Fruit fly (Drosophila melanogaster) whole organism, embryonic: ENCODE data around the gene dgt1.

Experiments
- Abd-B ChIP-seq: fragments of 200-800 bp; sonication (Bioruptor generic); optimal IDR thresholded peaks from 2 replicates; lab custom pipeline; 2018; ENCODE audit warnings: missing biosample characterization, mild to moderate bottlenecking, missing genetic modification characterization, moderate library complexity
- CG10147 ChIP-seq: fragments of 200-800 bp; sonication (Bioruptor generic); optimal IDR thresholded peaks from 2 replicates; lab custom pipeline; 2019; ENCODE audit warnings: missing biosample characterization, mild to moderate bottlenecking, missing genetic modification characterization, moderate library complexity
- CG10565 ChIP-seq: fragments of 200-800 bp; sonication (Bioruptor generic); optimal IDR thresholded peaks from 3 replicates; lab custom pipeline; 2016; ENCODE audit warnings: missing biosample characterization, mild to moderate bottlenecking, missing genetic modification characterization
- CG11247 ChIP-seq: fragments of 200-800 bp; sonication (Bioruptor generic); IDR thresholded peaks from 2 replicates; pipeline ENCODE4 v1.3.6; 2022; ENCODE audit warnings: missing biosample characterization, missing genetic modification characterization
- CG11398 ChIP-seq: fragments of 200-800 bp; sonication (Bioruptor generic); optimal IDR thresholded peaks from 2 replicates; lab custom pipeline; 2016; ENCODE audit warnings: missing biosample characterization, missing genetic modification characterization
- CG11456 ChIP-seq: fragments of 200-800 bp; sonication (Bioruptor generic); IDR thresholded peaks from 3 replicates; pipeline ENCODE4 v1.3.6; 2022; ENCODE audit warnings: missing biosample characterization, missing genetic modification characterization
- CG11696 ChIP-seq: fragments of 200-800 bp; sonication (Bioruptor generic); IDR thresholded peaks from 2 replicates; pipeline ENCODE4 v1.3.6; 2022; ENCODE audit warnings: missing biosample characterization, missing genetic modification characterization
- CG12391 ChIP-seq: fragments of 200-800 bp; sonication (Bioruptor generic); optimal IDR thresholded peaks from 3 replicates; lab custom pipeline; 2018; ENCODE audit warnings: missing biosample characterization, mild to moderate bottlenecking, missing genetic modification characterization, moderate library complexity
- CG17328 ChIP-seq: fragments of 200-800 bp; sonication (Bioruptor generic); IDR thresholded peaks from 2 replicates; pipeline ENCODE4 v1.3.6; 2022; ENCODE audit warnings: missing biosample characterization, missing genetic modification characterization
- CG17359 ChIP-seq: fragments of 200-800 bp; sonication (Bioruptor generic); optimal IDR thresholded peaks from 3 replicates; lab custom pipeline; 2018; ENCODE audit warnings: missing biosample characterization, mild to moderate bottlenecking, missing genetic modification characterization, moderate library complexity
- CG33213 ChIP-seq: fragments of 200-800 bp; sonication (Bioruptor generic); optimal IDR thresholded peaks from 3 replicates; lab custom pipeline; 2016; ENCODE audit warnings: missing biosample characterization, missing genetic modification characterization
- CG4617 ChIP-seq: fragments of 200-800 bp; sonication (Bioruptor generic); optimal IDR thresholded peaks from 3 replicates; lab custom pipeline; 2016; ENCODE audit warnings: missing biosample characterization, missing genetic modification characterization, borderline replicate concordance
- CG5180 ChIP-seq: fragments of 200-800 bp; sonication (Bioruptor generic); optimal IDR thresholded peaks from 3 replicates; lab custom pipeline; 2017; ENCODE audit warnings: missing biosample characterization, missing genetic modification characterization, mild to moderate bottlenecking, moderate library complexity, missing genetic modification reagents
- CG6683 ChIP-seq: fragments of 200-800 bp; sonication (Bioruptor generic); optimal IDR thresholded peaks from 2 replicates; lab custom pipeline; 2017; ENCODE audit warnings: missing biosample characterization, mild to moderate bottlenecking, missing genetic modification characterization, missing genetic modification reagents
- CG6765 ChIP-seq: fragments of 200-800 bp; sonication (Bioruptor generic); optimal IDR thresholded peaks from 3 replicates; lab custom pipeline; 2017; ENCODE audit warnings: missing biosample characterization, mild to moderate bottlenecking, missing genetic modification characterization
- CG6813 ChIP-seq: fragments of 200-800 bp; sonication (Bioruptor generic); optimal IDR thresholded peaks from 2 replicates; lab custom pipeline; 2017; ENCODE audit warnings: missing biosample characterization, missing genetic modification characterization, mild to moderate bottlenecking, moderate library complexity, missing genetic modification reagents
- CG7372 ChIP-seq: fragments of 200-800 bp; sonication (Bioruptor generic); IDR thresholded peaks from 2 replicates; pipeline ENCODE4 v1.3.6; 2022; ENCODE audit warnings: missing biosample characterization, missing genetic modification characterization
- CG7928 ChIP-seq: fragments of 200-800 bp; sonication (Bioruptor generic); optimal IDR thresholded peaks from 2 replicates; lab custom pipeline; 2017; ENCODE audit warnings: missing biosample characterization, mild to moderate bottlenecking, missing genetic modification characterization
- CG8478 ChIP-seq: fragments of >200 bp; optimal IDR thresholded peaks from 2 replicates; lab custom pipeline; 2018
- CG8765 ChIP-seq: fragments of 200-800 bp; sonication (Bioruptor generic); IDR thresholded peaks from 2 replicates; pipeline ENCODE4 v1.3.6; 2022; ENCODE audit warnings: missing biosample characterization, missing genetic modification characterization
- CTCF ChIP-seq: fragments of 200-800 bp; sonication (Bioruptor generic); optimal IDR thresholded peaks from 2 replicates; lab custom pipeline; 2017; ENCODE audit warnings: missing biosample characterization, mild to moderate bottlenecking, missing genetic modification characterization, moderate library complexity
- D19A ChIP-seq: fragments of 200-800 bp; optimal IDR thresholded peaks from 3 replicates; lab custom pipeline; 2019; ENCODE audit warnings: missing biosample characterization, mild to moderate bottlenecking, missing genetic modification characterization, moderate library complexity
- Dll ChIP-seq: fragments of 200-800 bp; sonication (Bioruptor generic); IDR thresholded peaks from 4 replicates; pipeline ENCODE4 v1.3.6; 2022; ENCODE audit warnings: missing biosample characterization, missing genetic modification characterization; ENCODE audit not compliant: partially characterized antibody
- Dp ChIP-seq: fragments of 200-800 bp; sonication (Bioruptor generic); optimal IDR thresholded peaks from 2 replicates; lab custom pipeline; 2018; ENCODE audit warnings: missing biosample characterization, mild to moderate bottlenecking, missing genetic modification characterization, moderate library complexity
- E2f2 ChIP-seq: fragments of 200-800 bp; sonication (Bioruptor generic); IDR thresholded peaks from 2 replicates; pipeline ENCODE4 v1.3.6; 2022; ENCODE audit warnings: missing biosample characterization, missing genetic modification characterization
- Elba2 ChIP-seq: fragments of 200-800 bp; sonication (Bioruptor generic); optimal IDR thresholded peaks from 3 replicates; lab custom pipeline; 2016; ENCODE audit warnings: missing biosample characterization, missing genetic modification characterization
- GATAe ChIP-seq: fragments of 200-800 bp; sonication (Bioruptor generic); conservative IDR thresholded peaks from 2 replicates; pipeline ENCODE4 v1.3.6; 2022; ENCODE audit warnings: missing biosample characterization, missing genetic modification characterization
- Hr3 ChIP-seq: fragments of 200-800 bp; sonication (Bioruptor generic); optimal IDR thresholded peaks from 3 replicates; lab custom pipeline; 2016; ENCODE audit warnings: missing biosample characterization, missing genetic modification characterization
- Hr51 ChIP-seq, 2 experiments: fragments of 200-800 bp; sonication (Bioruptor generic); optimal IDR thresholded peaks; 2 replicates in 1 of 2; 3 replicates in 1 of 2; lab custom pipeline; 2016 to 2018; ENCODE audit warnings: missing biosample characterization in 2 of 2, missing genetic modification characterization in 2 of 2, mild to moderate bottlenecking in 1 of 2, moderate library complexity in 1 of 2
- Opbp ChIP-seq: fragments of 200-800 bp; sonication (Bioruptor generic); IDR thresholded peaks from 3 replicates; pipeline ENCODE4 v1.3.6; 2022; ENCODE audit warnings: missing biosample characterization, missing genetic modification characterization; ENCODE audit not compliant: partially characterized antibody
- Rfx ChIP-seq: fragments of 200-800 bp; sonication (Bioruptor generic); IDR thresholded peaks from 2 replicates; pipeline ENCODE4 v1.3.6; 2022; ENCODE audit warnings: missing biosample characterization, missing genetic modification characterization
- Sox102F ChIP-seq: fragments of 200-800 bp; sonication (Bioruptor generic); optimal IDR thresholded peaks from 2 replicates; lab custom pipeline; 2018; ENCODE audit warnings: missing biosample characterization, mild to moderate bottlenecking, missing genetic modification characterization, moderate library complexity
- ap ChIP-seq: fragments of 200-800 bp; sonication (Bioruptor generic); IDR thresholded peaks from 2 replicates; pipeline ENCODE4 v1.3.6; 2022; ENCODE audit warnings: missing biosample characterization, missing genetic modification characterization
- bowl ChIP-seq: fragments of 200-800 bp; sonication (Bioruptor generic); IDR thresholded peaks from 2 replicates; pipeline ENCODE4 v1.3.6; 2022; ENCODE audit warnings: missing biosample characterization, missing genetic modification characterization
- disco-r ChIP-seq: fragments of 200-800 bp; sonication (Bioruptor generic); optimal IDR thresholded peaks from 2 replicates; lab custom pipeline; 2016; ENCODE audit warnings: missing biosample characterization, missing genetic modification characterization
- ems ChIP-seq: fragments of 200-800 bp; sonication (Bioruptor generic); optimal IDR thresholded peaks from 3 replicates; lab custom pipeline; 2016; ENCODE audit warnings: missing biosample characterization, missing genetic modification characterization
- fd96Cb ChIP-seq: fragments of 200-800 bp; sonication (Bioruptor generic); optimal IDR thresholded peaks from 2 replicates; lab custom pipeline; 2018; ENCODE audit warnings: missing biosample characterization, mild to moderate bottlenecking, missing genetic modification characterization, moderate library complexity
- ftz-f1 ChIP-seq: fragments of 200-800 bp; sonication (Bioruptor generic); optimal IDR thresholded peaks from 2 replicates; lab custom pipeline; 2016; ENCODE audit warnings: missing biosample characterization, missing genetic modification characterization
- gcm ChIP-seq: fragments of 200-800 bp; sonication (Bioruptor generic); optimal IDR thresholded peaks from 2 replicates; lab custom pipeline; 2019; ENCODE audit warnings: missing biosample characterization, mild to moderate bottlenecking, missing genetic modification characterization, moderate library complexity
- hb ChIP-seq: fragments of 200-800 bp; sonication (Bioruptor generic); IDR thresholded peaks from 3 replicates; pipeline ENCODE4 v1.3.6; 2022; ENCODE audit warnings: missing biosample characterization, missing genetic modification characterization; ENCODE audit not compliant: partially characterized antibody
- hth ChIP-seq: fragments of >200 bp; optimal IDR thresholded peaks from 2 replicates; lab custom pipeline; 2017; ENCODE audit warnings: inconsistent platforms
- klu ChIP-seq: fragments of 200-800 bp; sonication (Bioruptor generic); IDR thresholded peaks from 2 replicates; pipeline ENCODE4 v1.3.6; 2022; ENCODE audit warnings: missing biosample characterization, missing genetic modification characterization
- mirr ChIP-seq: fragments of 200-800 bp; sonication (Bioruptor generic); optimal IDR thresholded peaks from 3 replicates; lab custom pipeline; 2018; ENCODE audit warnings: missing biosample characterization, mild to moderate bottlenecking, missing genetic modification characterization
- nmo ChIP-seq: fragments of 200-800 bp; sonication (Bioruptor generic); optimal IDR thresholded peaks from 2 replicates; lab custom pipeline; 2018; ENCODE audit warnings: missing biosample characterization, mild to moderate bottlenecking, missing genetic modification characterization, moderate library complexity
- pzg ChIP-seq: fragments of 200-800 bp; sonication (Bioruptor generic); optimal IDR thresholded peaks from 3 replicates; lab custom pipeline; 2018; ENCODE audit warnings: missing biosample characterization, mild to moderate bottlenecking, missing genetic modification characterization, moderate library complexity
- seq ChIP-seq: fragments of 200-800 bp; sonication (Bioruptor generic); IDR thresholded peaks from 2 replicates; pipeline ENCODE4 v1.3.6; 2022; ENCODE audit warnings: missing biosample characterization, missing genetic modification characterization
- shn ChIP-seq: fragments of 200-800 bp; sonication (Bioruptor generic); optimal IDR thresholded peaks from 3 replicates; lab custom pipeline; 2016; ENCODE audit warnings: missing biosample characterization, missing genetic modification characterization
- tgo ChIP-seq: fragments of 200-800 bp; sonication (Bioruptor generic); IDR thresholded peaks from 3 replicates; pipeline ENCODE4 v1.3.6; 2022; ENCODE audit warnings: missing biosample characterization, missing genetic modification characterization
- tin ChIP-seq: fragments of 200-800 bp; sonication (Bioruptor generic); optimal IDR thresholded peaks from 3 replicates; lab custom pipeline; 2016; ENCODE audit warnings: missing biosample characterization, missing genetic modification characterization
- tll ChIP-seq, 2 experiments: fragments of 200-800 bp in 1 of 2; fragments of >200 bp in 1 of 2; sonication (Bioruptor generic) in 1 of 2; optimal IDR thresholded peaks; 2 replicates each; lab custom pipeline; 2017 to 2019; ENCODE audit warnings: missing biosample characterization in 2 of 2, missing genetic modification characterization in 2 of 2, mild to moderate bottlenecking in 1 of 2, moderate library complexity in 1 of 2
- zfh2 ChIP-seq: fragments of 200-800 bp; sonication (Bioruptor generic); optimal IDR thresholded peaks from 2 replicates; lab custom pipeline; 2016; ENCODE audit warnings: missing biosample characterization, missing genetic modification characterization

Gene dgt1

DNA sequence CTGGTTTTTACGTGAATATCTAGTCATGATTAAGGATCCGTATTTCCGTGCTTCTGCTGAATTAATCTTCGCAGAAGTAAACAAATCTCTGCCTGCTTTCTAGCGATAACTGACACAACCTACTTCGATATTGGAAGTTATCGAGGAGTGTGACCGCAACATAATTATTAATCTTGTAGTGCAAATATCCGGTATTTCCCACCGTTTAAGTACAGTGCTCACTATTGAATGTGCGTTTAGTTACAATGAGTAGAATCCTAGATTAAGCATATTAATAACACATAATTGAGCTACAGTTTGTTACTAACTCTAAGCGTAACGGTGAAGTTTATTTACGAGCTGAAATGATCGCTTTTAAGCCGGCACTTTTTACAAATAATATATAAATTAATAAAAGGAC is 2.5 kb upstream of the dgt1 start (continued):
- no peak for TF ChIP-seq ftz-f1 (GFP tag; lab: Kevin White, UChicago)
- no peak for TF ChIP-seq hb (GFP tag; lab: Robert Waterston, UW)
- TF ChIP-seq CG17328 (GFP tag; lab: Robert Waterston, UW) = no peak
- TF ChIP-seq klu = no peak
- peak; percentile 54 for TF ChIP-seq CG12391 (tag; lab: Kevin White, UChicago)
- TF ChIP-seq Elba2 (GFP tag; lab: Kevin White, UChicago) = no peak
- peak; percentile 23 for TF ChIP-seq CG4617 (GFP tag; lab: Kevin White, UChicago)
- peak; percentile 72 for TF ChIP-seq pzg (GFP tag; lab: Kevin White, UChicago)
- peak; percentile 31 for TF ChIP-seq CTCF
- TF ChIP-seq CG17359 (tag; lab: Kevin White, UChicago) = peak; percentile 50
- no peak for TF ChIP-seq fd96Cb (tag; lab: Kevin White, UChicago)
- no peak for TF ChIP-seq Hr51 (GFP tag; optimal IDR thresholded peaks at IDR 0.05; lab: Kevin White, UChicago)
- peak; percentile 32 for TF ChIP-seq Dp
- TF ChIP-seq bowl (GFP tag; lab: Robert Waterston, UW) = 0 out of 2 replicates have a peak, but pooled peaks have one; percentile 36
- TF ChIP-seq CG10565 (GFP tag; lab: Kevin White, UChicago) = no peak
- TF ChIP-seq CG8765 = no peak
- TF ChIP-seq CG11456 (GFP tag; lab: Robert Waterston, UW) = 0 out of 3 replicates have a peak, but pooled peaks have one; percentile 52
- TF ChIP-seq CG8478 = no peak
- TF ChIP-seq zfh2 = peak; percentile 37
- no peak for TF ChIP-seq hth (lab: Kevin White, UChicago)
- no peak for TF ChIP-seq CG5180 (GFP tag; lab: Kevin White, UChicago)
- no peak for TF ChIP-seq Sox102F (GFP tag; lab: Kevin White, UChicago)
- no peak for TF ChIP-seq disco-r (GFP tag; lab: Kevin White, UChicago)
- TF ChIP-seq D19A (tag; lab: Kevin White, UChicago) = no peak
- 0 out of 2 replicates have a peak, but pooled peaks have one; percentile 17 for TF ChIP-seq GATAe
- peak; percentile 4 for TF ChIP-seq CG7928 (GFP tag; lab: Kevin White, UChicago)
- peak; percentile 54; the same call in 1 of the 2 replicates for TF ChIP-seq CG7372 (GFP tag; lab: Robert Waterston, UW)
- TF ChIP-seq E2f2 (GFP tag; lab: Robert Waterston, UW) = peak; percentile 67
- no peak for TF ChIP-seq Abd-B
- peak; percentile 25 for TF ChIP-seq Hr3 (GFP tag; lab: Kevin White, UChicago)
- TF ChIP-seq CG10147 = peak; percentile 40
- no peak for TF ChIP-seq ap
- no peak for TF ChIP-seq tll (GFP tag; optimal IDR thresholded peaks at IDR 0.05; lab: Kevin White, UChicago)
- TF ChIP-seq tin = peak; percentile 8
- peak; percentile 24; the same call in 1 of the 3 replicates for TF ChIP-seq tgo (GFP tag; lab: Robert Waterston, UW)
- TF ChIP-seq shn (GFP tag; lab: Kevin White, UChicago) = no peak
- peak; percentile 75 for TF ChIP-seq mirr
- TF ChIP-seq Opbp = 0 out of 3 replicates have a peak, but pooled peaks have one; percentile 27
- TF ChIP-seq ems (GFP tag; lab: Kevin White, UChicago) = no peak
- no peak for TF ChIP-seq CG11398 (GFP tag; lab: Kevin White, UChicago)
- no peak for TF ChIP-seq CG33213 (GFP tag; lab: Kevin White, UChicago)
- TF ChIP-seq gcm (GFP tag; lab: Kevin White, UChicago) = peak; percentile 38
- TF ChIP-seq CG6813 (GFP tag; lab: Kevin White, UChicago) = peak; percentile 30
- peak; percentile 81 for TF ChIP-seq Rfx
- peak; percentile 47; the same call in 1 of the 4 replicates for TF ChIP-seq Dll (GFP tag; lab: Robert Waterston, UW)
- TF ChIP-seq CG6683 (GFP tag; lab: Kevin White, UChicago) = no peak
- peak; percentile 21; the same call in 1 of the 2 replicates for TF ChIP-seq CG11247 (GFP tag; lab: Robert Waterston, UW)
- 0 out of 2 replicates have a peak, but pooled peaks have one; percentile 25 for TF ChIP-seq CG11696
- TF ChIP-seq nmo (GFP tag; lab: Kevin White, UChicago) = peak; percentile 40
- TF ChIP-seq CG6765 (GFP tag; lab: Kevin White, UChicago) = no peak
- TF ChIP-seq seq (GFP tag; lab: Robert Waterston, UW) = 0 out of 2 replicates have a peak, but pooled peaks have one; percentile 22
